Worm (Caenorhabditis elegans) whole organism, L4 larva: ENCODE results near the gene nhr-233.

Experiments used
- aly-2 ChIP-seq: sonication (generic microtip); optimal IDR thresholded peaks from 2 replicates; lab custom pipeline; 2018; ENCODE audit warnings: missing biosample characterization, missing genetic modification characterization
- egl-43 ChIP-seq: fragments of 200-800 bp; sonication (Bioruptor generic); IDR thresholded peaks from 2 replicates; pipeline ENCODE4 v1.3.6; 2022; ENCODE audit warnings: missing genetic modification reagents, missing genetic modification characterization, missing compliant biosample characterization
- nhr-6 ChIP-seq: fragments of 150-350 bp; optimal IDR thresholded peaks from 2 replicates; lab custom pipeline; 2014; ENCODE audit warnings: missing biosample characterization, missing genetic modification characterization

ce11 chrV:16589488-16589887, 18.9 kb upstream of the nhr-233 start:
- TF ChIP-seq egl-43 (GFP tag; lab: Robert Waterston, UW) (no peak), nhr-6 (tag; lab: Kevin White, UChicago) (no peak), aly-2 (no peak)
